Worm (Caenorhabditis elegans): Measurements from ENCODE around the gene DH11.5.

ce11 chrII:7981084-7981483 lies 4.7 kb downstream of the DH11.5 start:
- TF ChIP-seq lin-13 (GFP tag; optimal IDR thresholded peaks at IDR 0.05) (no peak), R02D3.7 (tag; optimal IDR thresholded peaks at IDR 0.05) (no peak), dmd-4 (tag; optimal IDR thresholded peaks at IDR 0.05) (no peak), nhr-77 (tag; optimal IDR thresholded peaks at IDR 0.05) (no peak), ztf-1 (GFP tag; conservative IDR thresholded peaks at IDR 0.05) (no peak), C34F6.9 (tag; optimal IDR thresholded peaks at IDR 0.05) (no peak), lin-39 (tag; optimal IDR thresholded peaks at IDR 0.05) (no peak), lsy-2 (tag; optimal IDR thresholded peaks at IDR 0.05) (no peak)

Data from whole organism, L2 larva.